Worm (Caenorhabditis elegans) whole organism, L4 larva: ENCODE measurements around the gene pqn-42.

Source experiments
- F10B5.3 ChIP-seq: sonication (generic microtip); optimal IDR thresholded peaks from 2 replicates; lab custom pipeline; 2016; ENCODE audit warnings: mild to moderate bottlenecking, missing genetic modification characterization, missing compliant biosample characterization
- R02D3.7 ChIP-seq: fragments of 150-350 bp; sonication (generic microtip); optimal IDR thresholded peaks from 3 replicates; lab custom pipeline; 2014; ENCODE audit warnings: missing biosample characterization, missing genetic modification characterization
- T26A8.4 ChIP-seq: fragments of 200-800 bp; sonication (Bioruptor generic); IDR thresholded peaks from 2 replicates; pipeline ENCODE4 v1.3.6; 2022; ENCODE audit warnings: missing genetic modification characterization, missing compliant biosample characterization
- Y105C5A.15 ChIP-seq: fragments of 200-800 bp; sonication (Bioruptor generic); IDR thresholded peaks from 2 replicates; pipeline ENCODE4 v1.3.6; 2022; ENCODE audit warnings: missing genetic modification characterization, missing compliant biosample characterization
- Y5F2A.4 ChIP-seq: fragments of 200-800 bp; sonication (Bioruptor generic); optimal IDR thresholded peaks from 2 replicates; lab custom pipeline; 2018; ENCODE audit warnings: mild to moderate bottlenecking, missing genetic modification characterization, missing compliant biosample characterization
- ZK546.5 ChIP-seq, 2 experiments: sonication (generic microtip); optimal IDR thresholded peaks; 2 replicates each; lab custom pipeline; 2017; ENCODE audit warnings: missing biosample characterization in 2 of 2, missing genetic modification characterization in 2 of 2
- aly-2 ChIP-seq: sonication (generic microtip); optimal IDR thresholded peaks from 2 replicates; lab custom pipeline; 2018; ENCODE audit warnings: missing biosample characterization, missing genetic modification characterization
- ceh-28 ChIP-seq: fragments of 150-350 bp; optimal IDR thresholded peaks from 2 replicates; lab custom pipeline; 2014; ENCODE audit warnings: missing biosample characterization, missing genetic modification reagents, missing genetic modification characterization
- ceh-62 ChIP-seq: sonication (generic microtip); optimal IDR thresholded peaks from 2 replicates; lab custom pipeline; 2017; ENCODE audit warnings: missing biosample characterization, missing genetic modification characterization
- ceh-82 ChIP-seq: sonication (generic microtip); optimal IDR thresholded peaks from 2 replicates; lab custom pipeline; 2017; ENCODE audit warnings: missing biosample characterization, missing genetic modification characterization
- cey-2 ChIP-seq: sonication (generic microtip); optimal IDR thresholded peaks from 3 replicates; lab custom pipeline; 2017; ENCODE audit warnings: missing genetic modification characterization, mild to moderate bottlenecking, missing compliant biosample characterization, antibody characterized with exemption, borderline replicate concordance; ENCODE audit not compliant: insufficient read depth
- daf-19 ChIP-seq: fragments of 200-800 bp; sonication (Bioruptor generic); conservative IDR thresholded peaks from 2 replicates; pipeline ENCODE4 v1.3.6; 2022; ENCODE audit warnings: missing genetic modification characterization, missing compliant biosample characterization
- dve-1 ChIP-seq: sonication (generic microtip); optimal IDR thresholded peaks from 2 replicates; lab custom pipeline; 2017; ENCODE audit warnings: antibody characterized with exemption, mild to moderate bottlenecking, missing genetic modification characterization, missing compliant biosample characterization; ENCODE audit not compliant: insufficient read depth
- gei-8 ChIP-seq: fragments of 200-800 bp; sonication (Bioruptor generic); optimal IDR thresholded peaks from 2 replicates; lab custom pipeline; 2018; ENCODE audit warnings: mild to moderate bottlenecking, missing genetic modification characterization, missing compliant biosample characterization
- jun-1 ChIP-seq: fragments of 150-350 bp; optimal IDR thresholded peaks from 2 replicates; lab custom pipeline; 2014; ENCODE audit warnings: missing biosample characterization, missing genetic modification reagents, missing genetic modification characterization
- lim-7 ChIP-seq: fragments of 200-800 bp; sonication (Bioruptor generic); IDR thresholded peaks from 2 replicates; pipeline ENCODE4 v1.3.6; 2022; ENCODE audit warnings: missing genetic modification characterization, missing compliant biosample characterization
- lin-1 ChIP-seq: fragments of 200-800 bp; sonication (Bioruptor generic); IDR thresholded peaks from 2 replicates; pipeline ENCODE4 v1.3.6; 2022; ENCODE audit warnings: missing genetic modification reagents, missing genetic modification characterization, missing compliant biosample characterization
- lin-29 ChIP-seq: fragments of 200-800 bp; sonication (Bioruptor generic); IDR thresholded peaks from 2 replicates; pipeline ENCODE4 v1.3.6; 2022; ENCODE audit warnings: missing genetic modification reagents, missing genetic modification characterization, missing compliant biosample characterization
- lin-39 ChIP-seq: fragments of 150-350 bp; optimal IDR thresholded peaks from 2 replicates; lab custom pipeline; 2014; ENCODE audit warnings: missing biosample characterization, missing genetic modification reagents, missing genetic modification characterization
- madf-5 ChIP-seq, 2 experiments: fragments of 200-800 bp; sonication (Bioruptor generic); IDR thresholded peaks; 2 replicates each; pipeline ENCODE4 v1.3.6; 2022; ENCODE audit warnings: missing compliant biosample characterization in 2 of 2, missing genetic modification characterization in 2 of 2
- mdl-1 ChIP-seq, 2 experiments: fragments of 150-350 bp in 1 of 2; sonication (generic microtip) in 1 of 2; optimal IDR thresholded peaks; 2 replicates each; lab custom pipeline; 2014 to 2017; ENCODE audit warnings: missing biosample characterization in 2 of 2, missing genetic modification characterization in 2 of 2
- mxl-2 ChIP-seq: fragments of 200-800 bp; sonication (Bioruptor generic); conservative IDR thresholded peaks from 2 replicates; pipeline ENCODE4 v1.3.6; 2022; ENCODE audit warnings: missing genetic modification reagents, missing genetic modification characterization, missing compliant biosample characterization
- nhr-25 ChIP-seq: sonication (generic microtip); optimal IDR thresholded peaks from 2 replicates; lab custom pipeline; 2017; ENCODE audit warnings: missing genetic modification characterization, mild to moderate bottlenecking, missing compliant biosample characterization, antibody characterized with exemption, moderate library complexity, borderline replicate concordance; ENCODE audit not compliant: insufficient read depth
- nhr-48 ChIP-seq: sonication (generic microtip); optimal IDR thresholded peaks from 2 replicates; lab custom pipeline; 2016; ENCODE audit warnings: mild to moderate bottlenecking, missing genetic modification characterization, missing compliant biosample characterization
- nhr-6 ChIP-seq: fragments of 150-350 bp; optimal IDR thresholded peaks from 2 replicates; lab custom pipeline; 2014; ENCODE audit warnings: missing biosample characterization, missing genetic modification characterization
- saeg-2 ChIP-seq: fragments of 200-800 bp; sonication (Bioruptor generic); IDR thresholded peaks from 2 replicates; pipeline ENCODE4 v1.3.6; 2022; ENCODE audit warnings: missing genetic modification reagents, missing genetic modification characterization, missing compliant biosample characterization
- sdz-12 ChIP-seq: fragments of 200-800 bp; sonication (Bioruptor generic); optimal IDR thresholded peaks from 2 replicates; lab custom pipeline; 2018; ENCODE audit warnings: mild to moderate bottlenecking, missing genetic modification characterization, missing compliant biosample characterization
- set-16 ChIP-seq: fragments of 200-800 bp; sonication (Bioruptor generic); IDR thresholded peaks from 2 replicates; pipeline ENCODE4 v1.3.6; 2022; ENCODE audit warnings: missing genetic modification reagents, missing genetic modification characterization, missing compliant biosample characterization
- snpc-1.2 ChIP-seq: fragments of 200-800 bp; sonication (Bioruptor generic); IDR thresholded peaks from 2 replicates; pipeline ENCODE4 v1.3.6; 2022; ENCODE audit warnings: missing genetic modification reagents, missing genetic modification characterization, missing compliant biosample characterization
- snpc-4 ChIP-seq: fragments of 150-350 bp; optimal IDR thresholded peaks from 2 replicates; lab custom pipeline; 2014; ENCODE audit warnings: missing biosample characterization, missing genetic modification characterization
- unc-130 ChIP-seq: sonication (generic microtip); optimal IDR thresholded peaks from 2 replicates; lab custom pipeline; 2016; ENCODE audit warnings: missing genetic modification reagents, missing genetic modification characterization, missing compliant biosample characterization
- unc-62 ChIP-seq, 3 experiments: fragments of 150-350 bp in 1 of 3; sonication (generic microtip); optimal IDR thresholded peaks in 2 of 3; peaks in 1 of 3; 1 replicate in 1 of 3; 2 replicates in 2 of 3; lab custom pipeline; 2014 to 2017; ENCODE audit warnings: missing biosample characterization in 3 of 3, missing genetic modification characterization in 3 of 3, missing genetic modification reagents in 3 of 3, missing genotype in 1 of 3
- vab-7 ChIP-seq: fragments of 200-800 bp; sonication (Bioruptor generic); IDR thresholded peaks from 2 replicates; pipeline ENCODE4 v1.3.6; 2022; ENCODE audit warnings: missing genetic modification reagents, missing genetic modification characterization, missing compliant biosample characterization
- zag-1 ChIP-seq: fragments of 150-350 bp; optimal IDR thresholded peaks from 2 replicates; lab custom pipeline; 2014; ENCODE audit warnings: missing biosample characterization, missing genetic modification characterization
- zip-11 ChIP-seq: fragments of 200-800 bp; sonication (Bioruptor generic); IDR thresholded peaks from 2 replicates; pipeline ENCODE4 v1.3.6; 2022; ENCODE audit warnings: missing genetic modification characterization, missing compliant biosample characterization

The pqn-42 gene

DNA sequence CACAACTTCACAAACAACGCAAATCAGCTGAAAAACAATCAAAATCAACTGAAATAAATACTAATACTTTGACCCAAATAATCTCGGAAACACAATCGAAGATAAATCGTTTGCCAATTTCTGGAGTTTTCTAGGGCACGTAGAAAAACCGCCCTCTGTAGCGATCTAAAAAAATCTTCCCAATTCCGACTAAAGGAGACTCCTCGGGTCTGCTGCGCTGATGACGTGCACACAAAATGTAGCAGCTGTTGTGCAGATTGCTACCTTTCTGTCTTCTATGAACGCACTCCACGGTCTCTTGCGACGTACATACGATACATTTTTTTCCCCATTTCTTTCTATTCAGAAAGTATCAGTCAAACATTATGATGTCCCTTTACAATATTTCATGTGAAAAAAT lies 29.6 kb upstream of the pqn-42 start, which contains the start of gene F53G2.1:
F53G2.1 (plus strand) TSS at position 301 of the 400 bp plus-strand sequence.
- no peak for TF ChIP-seq set-16 (GFP tag; lab: Robert Waterston, UW)
- no peak for TF ChIP-seq ceh-82 (tag; lab: Kevin White, UChicago)
- no peak for TF ChIP-seq unc-130 (GFP tag; lab: Kevin White, UChicago)
- no peak for TF ChIP-seq ZK546.5 (tag; optimal IDR thresholded peaks at IDR 0.05; lab: Kevin White, UChicago)
- no peak for TF ChIP-seq saeg-2
- no peak for TF ChIP-seq madf-5 (GFP tag; IDR thresholded peaks at IDR 0.05; lab: Robert Waterston, UW)
- no peak for TF ChIP-seq jun-1 (tag; lab: Kevin White, UChicago)
- no peak for TF ChIP-seq zip-11 (GFP tag; lab: Robert Waterston, UW)
- TF ChIP-seq T26A8.4 (GFP tag; lab: Robert Waterston, UW), result no peak
- no peak for TF ChIP-seq daf-19 (GFP tag; lab: Robert Waterston, UW)
- no peak for TF ChIP-seq nhr-48
- TF ChIP-seq ceh-28 (tag; lab: Kevin White, UChicago), result no peak
- TF ChIP-seq Y105C5A.15 (GFP tag; lab: Robert Waterston, UW), result no peak
- TF ChIP-seq sdz-12, result no peak
- TF ChIP-seq, all 104 proteins: peak for 0

DNA sequence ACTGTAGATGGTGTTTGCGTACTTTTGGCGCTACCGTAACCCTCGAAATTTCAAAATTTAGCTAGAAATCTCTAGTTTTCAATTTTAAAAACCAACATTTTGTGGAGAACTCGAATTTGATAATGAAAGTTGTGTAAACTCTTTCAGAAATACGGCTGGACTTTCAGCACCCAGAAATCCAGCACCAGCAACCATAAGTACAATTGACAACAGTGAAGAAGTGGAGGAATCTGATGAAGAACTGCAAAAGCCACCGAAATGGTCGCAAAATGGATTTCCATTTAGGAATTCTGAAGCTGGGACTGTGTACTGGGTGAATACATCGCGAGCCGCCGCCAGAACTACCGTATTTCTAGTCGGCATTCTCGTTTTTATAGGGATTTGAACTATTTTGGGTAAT lies 24.7 kb upstream of the pqn-42 start, which contains the start of gene F53G2.13:
F53G2.13 (plus strand) TSS at position 301 of the 400 bp plus-strand sequence.
- TF ChIP-seq unc-62 (GFP tag; optimal IDR thresholded peaks at IDR 0.05 in 1 of 2; lab: Kevin White, UChicago) (peak in 1 of 2 experiments; percentile 55), unc-62 (tag; optimal IDR thresholded peaks at IDR 0.05; lab: Kevin White, UChicago) (no peak), vab-7 (no peak)

DNA sequence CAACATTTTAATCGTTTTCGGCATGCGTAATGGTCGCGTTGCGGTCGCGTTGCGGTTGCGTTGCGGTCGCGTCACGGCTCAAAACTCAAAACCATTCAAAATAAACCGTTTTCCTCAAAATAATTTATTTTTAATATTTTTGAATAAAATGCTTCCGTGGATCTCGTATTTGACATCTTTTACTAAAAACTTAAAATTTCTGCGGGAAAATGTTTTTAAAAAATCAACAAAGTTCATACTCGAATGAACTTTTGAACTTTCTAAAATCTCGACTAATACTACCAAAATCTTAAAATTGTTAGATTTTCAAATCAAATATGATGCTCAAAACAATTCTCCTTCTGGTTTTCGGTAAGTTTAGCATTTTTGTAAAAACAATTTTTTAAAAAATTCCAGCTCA lies 22.8 kb upstream of the pqn-42 start, which contains the start of gene F53G2.2:
F53G2.2 (plus strand) TSS at position 301 of the 400 bp plus-strand sequence.
- TF ChIP-seq snpc-4 (tag; lab: Kevin White, UChicago) (no peak), mdl-1 (tag; optimal IDR thresholded peaks at IDR 0.05; lab: Kevin White, UChicago) (no peak), nhr-6 (no peak), ceh-62 (tag; lab: Kevin White, UChicago) (no peak), lin-39 (tag; lab: Kevin White, UChicago) (no peak), F10B5.3 (tag; lab: Kevin White, UChicago) (no peak), mxl-2 (GFP tag; lab: Robert Waterston, UW) (no peak), snpc-1.2 (GFP tag; lab: Robert Waterston, UW) (no peak), zag-1 (no peak), Y5F2A.4 (GFP tag; lab: Kevin White, UChicago) (no peak), gei-8 (GFP tag; lab: Kevin White, UChicago) (no peak)
- TF ChIP-seq, all 104 proteins: peak for 0

DNA sequence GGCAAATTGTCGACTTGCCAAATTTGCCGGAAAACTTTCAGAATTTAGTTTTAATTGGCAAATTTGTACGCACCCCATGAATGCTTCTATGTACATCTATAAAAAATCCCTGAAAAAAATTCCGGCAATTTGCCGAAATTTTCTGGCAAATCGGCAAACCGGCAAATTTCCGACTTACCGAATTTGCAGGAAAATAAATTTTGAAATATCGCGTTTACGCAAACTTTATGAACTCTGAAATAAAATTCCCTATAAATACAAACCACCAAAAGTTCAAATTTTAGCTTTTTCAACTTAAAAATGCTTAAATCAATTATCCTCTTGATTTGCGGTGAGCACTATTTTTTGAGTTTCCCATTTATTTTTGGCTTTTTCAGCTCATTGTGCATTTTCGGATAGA lies 21.3 kb upstream of the pqn-42 start, which contains the start of gene F53G2.3:
F53G2.3 (plus strand) TSS at position 301 of the 400 bp plus-strand sequence.
- no peak for TF ChIP-seq aly-2
- TF ChIP-seq lim-7, result no peak
- no peak for TF ChIP-seq saeg-2
- TF ChIP-seq Y5F2A.4 (GFP tag; lab: Kevin White, UChicago), result no peak
- no peak for TF ChIP-seq cey-2
- no peak for TF ChIP-seq dve-1 (tag; lab: Kevin White, UChicago)
- TF ChIP-seq nhr-25, result no peak
- TF ChIP-seq set-16 (GFP tag; lab: Robert Waterston, UW), result no peak
- TF ChIP-seq lin-29, result no peak
- TF ChIP-seq snpc-1.2 (GFP tag; lab: Robert Waterston, UW), result no peak
- TF ChIP-seq R02D3.7 (tag; lab: Kevin White, UChicago), result no peak
- TF ChIP-seq lin-1 (GFP tag; lab: Robert Waterston, UW), result no peak
- TF ChIP-seq, all 104 proteins: peak for 0
